Worm (Caenorhabditis elegans): Measurements from ENCODE around the gene fip-3.

DNA sequence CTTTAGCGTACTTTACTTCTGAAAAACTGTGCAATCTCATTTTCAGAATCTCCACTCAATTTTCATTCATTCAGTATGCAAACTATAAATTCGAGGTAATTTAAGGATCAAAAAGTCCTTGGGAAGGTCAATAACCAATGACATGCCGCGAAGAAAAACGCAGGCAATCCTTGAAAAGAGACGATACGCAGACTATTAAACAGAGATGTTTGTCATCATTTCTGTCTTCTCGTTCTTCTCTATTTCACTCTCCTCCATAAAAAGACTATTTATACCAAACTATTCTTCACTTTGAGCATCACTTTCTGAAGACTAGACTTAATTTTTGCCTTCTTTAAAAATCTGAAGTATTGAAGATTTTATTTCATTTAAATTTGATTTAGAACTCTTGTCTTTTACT is 37.2 kb downstream of the fip-3 start, which contains the start of gene C02D5.4:
- TF ChIP-seq madf-10 (tag; optimal IDR thresholded peaks at IDR 0.05) = no peak
- TF ChIP-seq madf-8 (GFP tag; conservative IDR thresholded peaks at IDR 0.05) = no peak
- no peak for TF ChIP-seq F49E8.2 (tag; optimal IDR thresholded peaks at IDR 0.05; ENCODE audit: insufficient read depth)
- TF ChIP-seq ets-4 (GFP tag; optimal IDR thresholded peaks at IDR 0.05) = no peak

Data from whole organism, young adult.